Worm (Caenorhabditis elegans): ENCODE data around the gene enu-3.1.

ce11 chrIII:10432104-10432503, 4.0 kb upstream of the enu-3.1 start:
- no peak for TF ChIP-seq peb-1 (tag; optimal IDR thresholded peaks at IDR 0.05)
- no peak for TF ChIP-seq fos-1 (tag; optimal IDR thresholded peaks at IDR 0.05)
- TF ChIP-seq nhr-11 (tag; optimal IDR thresholded peaks at IDR 0.05), result no peak
- TF ChIP-seq nhr-25 (tag; optimal IDR thresholded peaks at IDR 0.05), result no peak
- TF ChIP-seq unc-62 (GFP tag; optimal IDR thresholded peaks at IDR 0.05), result no peak
- TF ChIP-seq egl-27 (tag; optimal IDR thresholded peaks at IDR 0.05), result no peak
- TF ChIP-seq aly-2 (tag; optimal IDR thresholded peaks at IDR 0.05), result no peak
- TF ChIP-seq snpc-4 (tag; optimal IDR thresholded peaks at IDR 0.05), result no peak
- peak in 1 of 2 experiments; percentile 38 for TF ChIP-seq lsy-2 (tag; optimal IDR thresholded peaks at IDR 0.05)
- TF ChIP-seq nhr-129 (tag; optimal IDR thresholded peaks at IDR 0.05), result peak; percentile 52

Data from whole organism, L2 larva.